Fruit fly (Drosophila melanogaster): Measurements from ENCODE around the gene CG2278.
A peak's percentile ranks its signal among the peaks of the same experiment; 100 is the strongest.

CG2278 gene

DNA sequence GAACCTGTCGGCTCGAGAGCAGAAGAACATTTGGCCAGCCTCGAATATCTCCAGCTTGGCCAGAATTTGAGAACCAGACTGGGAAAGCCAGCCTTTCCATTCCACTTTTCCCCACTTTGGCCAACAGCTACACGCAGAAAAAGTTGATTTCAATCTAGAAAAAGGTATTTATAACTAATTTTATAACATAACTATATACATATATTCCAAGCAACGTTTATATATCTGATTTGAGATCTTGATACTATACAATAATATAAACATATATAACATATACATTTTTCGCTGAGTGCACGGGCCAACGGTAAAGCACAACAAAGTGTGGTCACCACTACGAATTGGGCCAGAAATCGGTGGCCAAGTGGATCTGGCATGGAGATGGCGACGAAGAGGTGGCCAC lies 6.6 kb downstream of the CG2278 start:
- no peak for TF ChIP-seq CG8632 (GFP tag; optimal IDR thresholded peaks at IDR 0.05)
- TF ChIP-seq CG10631 (GFP tag; optimal IDR thresholded peaks at IDR 0.05), result peak; percentile 14
- peak in 1 of 2 experiments; percentile 2 for TF ChIP-seq salr (GFP tag; optimal IDR thresholded peaks at IDR 0.05)
- peak; percentile 2 for TF ChIP-seq svp (GFP tag)
- peak; percentile 63; the same call in 2 of the 3 replicates for TF ChIP-seq CG8119 (GFP tag; IDR thresholded peaks at IDR 0.05)
- TF ChIP-seq CG3919 (GFP tag; optimal IDR thresholded peaks at IDR 0.05), result peak; percentile 14
- TF ChIP-seq Gug (GFP tag; IDR thresholded peaks at IDR 0.05), result peak; percentile 31; the same call in 1 of the 2 replicates
- no peak for TF ChIP-seq CG10669 (GFP tag; optimal IDR thresholded peaks at IDR 0.05)
- no peak for TF ChIP-seq Hr39 (GFP tag; optimal IDR thresholded peaks at IDR 0.05)
- peak; percentile 74 for TF ChIP-seq CG32006 (GFP tag; optimal IDR thresholded peaks at IDR 0.05)
- TF ChIP-seq acj6 (GFP tag; optimal IDR thresholded peaks at IDR 0.05), result peak; percentile 8
- peak; percentile 74 for TF ChIP-seq CG15336 (GFP tag; IDR thresholded peaks at IDR 0.05)
- peak; percentile 73 for TF ChIP-seq Eip78C (GFP tag)
- no peak for TF ChIP-seq net (GFP tag; optimal IDR thresholded peaks at IDR 0.05)
- peak; percentile 60 for TF ChIP-seq CG6276 (GFP tag; optimal IDR thresholded peaks at IDR 0.05)
- TF ChIP-seq CG4318 (GFP tag; optimal IDR thresholded peaks at IDR 0.05), result peak; percentile 39
- peak; percentile 23 for TF ChIP-seq achi (GFP tag; optimal IDR thresholded peaks at IDR 0.05)
- TF ChIP-seq spab (GFP tag; optimal IDR thresholded peaks at IDR 0.05), result no peak
- peak; percentile 20 for TF ChIP-seq Lpt (GFP tag; optimal IDR thresholded peaks at IDR 0.05)
- peak; percentile 1 for TF ChIP-seq pdm3 (GFP tag; optimal IDR thresholded peaks at IDR 0.05)
- peak; percentile 12 for TF ChIP-seq Hr4 (GFP tag; optimal IDR thresholded peaks at IDR 0.05)
- TF ChIP-seq CG6163 (GFP tag; IDR thresholded peaks at IDR 0.05), result peak; percentile 46; the same call in 1 of the 3 replicates
- no peak for TF ChIP-seq CG11902 (GFP tag; optimal IDR thresholded peaks at IDR 0.05)
- peak; percentile 68; the same call in 2 of the 3 replicates for TF ChIP-seq eg (GFP tag; IDR thresholded peaks at IDR 0.05)
- no peak for TF ChIP-seq vri (GFP tag; optimal IDR thresholded peaks at IDR 0.05)

DNA sequence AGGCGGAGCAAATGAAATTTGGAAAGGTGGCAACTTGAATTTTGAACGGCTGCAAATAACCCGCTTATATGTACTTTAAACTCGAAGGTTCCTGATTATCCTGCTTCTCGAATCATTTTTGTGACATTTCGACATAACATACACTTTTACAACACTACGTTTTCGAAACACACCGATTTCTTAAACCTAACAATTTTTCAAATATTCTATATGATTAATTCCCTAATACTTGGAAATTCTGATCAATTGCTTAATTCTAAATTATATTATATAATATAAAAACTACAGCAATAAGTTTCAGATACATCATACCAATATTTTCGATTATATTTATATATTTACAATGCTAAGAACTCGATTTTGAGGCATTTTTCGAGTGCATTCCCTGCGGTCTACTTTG lies 7.4 kb downstream of the CG2278 start, which contains the start of gene CG10761:
Gene CG10761 (minus strand): TSS at position 101 of the 400 bp plus-strand sequence.
- TF ChIP-seq CG16779 (tag; optimal IDR thresholded peaks at IDR 0.05) (no peak), CG3032 (tag; optimal IDR thresholded peaks at IDR 0.05) (no peak), CG10631 (GFP tag; optimal IDR thresholded peaks at IDR 0.05) (no peak), salr (GFP tag; optimal IDR thresholded peaks at IDR 0.05) (no peak)

DNA sequence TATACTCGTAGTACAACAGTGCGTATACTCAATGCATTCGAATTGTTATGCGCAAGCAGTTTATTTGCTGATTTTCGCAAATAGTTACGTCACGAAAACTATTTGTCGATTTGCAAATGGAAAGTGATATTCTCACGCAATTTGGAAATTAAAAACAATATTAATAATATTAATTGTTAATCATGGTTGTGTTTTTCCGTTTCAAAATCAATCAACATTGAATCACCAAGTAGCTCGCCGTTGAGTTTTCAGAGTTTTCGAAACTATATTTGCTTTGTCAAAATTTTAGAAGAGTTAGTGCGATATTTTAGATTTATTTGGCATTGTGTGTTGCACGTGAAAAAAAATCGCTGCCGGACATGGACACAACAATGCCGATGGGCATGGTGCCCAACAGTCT lies 10.3 kb downstream of the CG2278 start, which contains the start of gene CG15337:
Gene CG15337 (plus strand): TSS at position 301 of the 400 bp plus-strand sequence.
- TF ChIP-seq Ets96B (tag; optimal IDR thresholded peaks at IDR 0.05) (no peak), CG9139 (GFP tag; optimal IDR thresholded peaks at IDR 0.05) (no peak), CG11902 (GFP tag; optimal IDR thresholded peaks at IDR 0.05) (no peak), CG3919 (GFP tag; optimal IDR thresholded peaks at IDR 0.05) (no peak), cyc (GFP tag; optimal IDR thresholded peaks at IDR 0.05) (no peak), CG11762 (GFP tag; optimal IDR thresholded peaks at IDR 0.05; ENCODE audit: insufficient read depth) (no peak), Met (GFP tag; optimal IDR thresholded peaks at IDR 0.05) (no peak)

DNA sequence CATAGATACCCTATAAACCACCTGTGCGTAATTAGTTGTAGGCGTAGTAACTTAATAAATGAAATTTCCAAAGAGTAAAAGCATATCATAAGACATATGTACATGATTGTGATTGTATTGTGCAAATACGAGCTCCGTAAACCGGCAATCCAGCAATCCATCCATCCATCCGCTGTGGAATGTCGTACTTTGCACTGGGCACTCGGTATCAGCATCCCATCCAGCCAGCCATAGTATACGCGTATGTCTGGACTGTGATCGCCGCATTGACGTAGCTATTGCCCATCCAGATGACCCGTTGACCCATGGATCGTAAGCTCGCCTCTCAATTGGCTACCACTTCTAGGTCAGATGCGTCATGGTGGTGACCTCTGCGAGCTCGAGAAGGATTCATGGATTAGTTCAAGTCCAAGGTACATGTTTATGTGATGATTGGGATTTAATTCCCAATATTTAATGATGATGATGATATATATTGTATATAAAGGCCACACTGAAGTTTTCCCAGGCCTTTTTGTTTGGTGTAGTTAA lies 11.1 kb downstream of the CG2278 start:
- no peak for TF ChIP-seq esn (GFP tag; optimal IDR thresholded peaks at IDR 0.05)
- TF ChIP-seq Gug (GFP tag; IDR thresholded peaks at IDR 0.05), result no peak
- no peak for TF ChIP-seq Sox14 (GFP tag; optimal IDR thresholded peaks at IDR 0.05)
- TF ChIP-seq fd85E (GFP tag; optimal IDR thresholded peaks at IDR 0.05), result no peak
- peak; percentile 98 for TF ChIP-seq svp (GFP tag)
- peak in 1 of 2 experiments; percentile 4 for TF ChIP-seq salr (GFP tag; optimal IDR thresholded peaks at IDR 0.05)
- no peak for TF ChIP-seq Sox15 (GFP tag; optimal IDR thresholded peaks at IDR 0.05)
- TF ChIP-seq Lpt (GFP tag; optimal IDR thresholded peaks at IDR 0.05), result no peak
- TF ChIP-seq CG11294 (GFP tag; IDR thresholded peaks at IDR 0.05), result no peak
- TF ChIP-seq Sox102F (GFP tag; optimal IDR thresholded peaks at IDR 0.05), result no peak
- TF ChIP-seq Hr4 (GFP tag; optimal IDR thresholded peaks at IDR 0.05), result no peak
- peak; percentile 48 for TF ChIP-seq spab (GFP tag; optimal IDR thresholded peaks at IDR 0.05)
- TF ChIP-seq CG10669 (GFP tag; optimal IDR thresholded peaks at IDR 0.05), result peak; percentile 6
- TF ChIP-seq fkh (GFP tag; optimal IDR thresholded peaks at IDR 0.05), result no peak
- TF ChIP-seq Hr38 (GFP tag; optimal IDR thresholded peaks at IDR 0.05), result no peak
- no peak for TF ChIP-seq CG6163 (GFP tag; IDR thresholded peaks at IDR 0.05)
- TF ChIP-seq CG6854 (GFP tag; optimal IDR thresholded peaks at IDR 0.05), result peak; percentile 60
- peak; percentile 21 for TF ChIP-seq CG3919 (GFP tag; optimal IDR thresholded peaks at IDR 0.05)
- TF ChIP-seq CG16779 (tag; optimal IDR thresholded peaks at IDR 0.05), result peak; percentile 49
- no peak for TF ChIP-seq CG8319 (GFP tag; optimal IDR thresholded peaks at IDR 0.05)
- peak; percentile 81 for TF ChIP-seq CG9139 (GFP tag; optimal IDR thresholded peaks at IDR 0.05)
- TF ChIP-seq achi (GFP tag; optimal IDR thresholded peaks at IDR 0.05), result no peak
- no peak for TF ChIP-seq Eip93F (GFP tag; optimal IDR thresholded peaks at IDR 0.05)
- no peak for TF ChIP-seq CG3032 (tag; optimal IDR thresholded peaks at IDR 0.05)
- TF ChIP-seq CG6276 (GFP tag; optimal IDR thresholded peaks at IDR 0.05), result peak; percentile 82
- TF ChIP-seq OdsH (GFP tag; optimal IDR thresholded peaks at IDR 0.05), result no peak
- peak; percentile 55; the same call in 1 of the 2 replicates for TF ChIP-seq CG15336 (GFP tag; IDR thresholded peaks at IDR 0.05)
- TF ChIP-seq net (GFP tag; optimal IDR thresholded peaks at IDR 0.05), result peak; percentile 36
